Fruit fly (Drosophila melanogaster): ENCODE measurements around the gene CG7706.

CG7706 gene

DNA sequence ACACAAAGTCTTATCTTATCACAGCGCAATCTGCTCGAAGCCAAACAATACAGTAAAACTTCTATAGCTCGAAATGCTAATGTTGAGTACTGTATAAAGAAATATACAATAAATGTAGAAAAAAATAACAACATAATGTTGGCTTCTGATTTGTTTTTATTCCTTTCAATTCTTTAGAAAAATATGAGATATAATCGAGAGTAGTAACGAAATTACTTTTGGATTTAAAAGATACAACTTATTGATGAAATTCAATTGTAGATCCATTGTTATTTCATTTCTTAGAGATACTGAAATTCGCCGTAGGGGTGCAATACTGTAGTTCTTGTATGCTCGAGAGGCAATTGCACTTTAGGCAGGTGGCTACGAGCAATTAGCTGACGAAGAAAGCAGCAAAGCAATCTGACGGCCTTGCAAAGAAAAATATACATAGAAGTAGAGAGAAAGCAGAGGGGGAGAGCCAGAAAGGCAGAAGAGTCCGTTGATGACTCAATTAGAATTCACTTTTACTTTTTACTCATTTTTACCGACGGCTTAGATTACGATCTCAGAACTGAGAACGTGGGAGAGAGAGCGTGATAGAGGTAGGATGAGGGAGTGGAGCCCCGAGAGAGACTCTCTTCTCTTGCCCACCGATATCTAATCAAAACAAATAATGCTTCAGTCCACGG is 7.0 kb upstream of the CG7706 start (continued):
- peak; percentile 62 for TF ChIP-seq dmrt11E (tag; optimal IDR thresholded peaks at IDR 0.05)
- TF ChIP-seq CG7928 (GFP tag; optimal IDR thresholded peaks at IDR 0.05) = no peak
- no peak for TF ChIP-seq CG30020 (tag; optimal IDR thresholded peaks at IDR 0.05)
- TF ChIP-seq CG12219 (GFP tag; optimal IDR thresholded peaks at IDR 0.05) = no peak
- TF ChIP-seq slbo (GFP tag; IDR thresholded peaks at IDR 0.05) = no peak
- no peak for TF ChIP-seq NK7.1 (GFP tag; optimal IDR thresholded peaks at IDR 0.05)
- no peak for TF ChIP-seq p53 (GFP tag; optimal IDR thresholded peaks at IDR 0.05)
- TF ChIP-seq CG2678 (tag; optimal IDR thresholded peaks at IDR 0.05) = peak; percentile 91
- no peak for TF ChIP-seq Oaz (GFP tag; IDR thresholded peaks at IDR 0.05)
- no peak for TF ChIP-seq CG4617 (GFP tag; optimal IDR thresholded peaks at IDR 0.05; ENCODE audit: borderline replicate concordance)
- no peak for TF ChIP-seq CG8089 (GFP tag; optimal IDR thresholded peaks at IDR 0.05)
- TF ChIP-seq wek (GFP tag; optimal IDR thresholded peaks at IDR 0.05) = no peak
- TF ChIP-seq CG6683 (GFP tag; optimal IDR thresholded peaks at IDR 0.05) = no peak
- TF ChIP-seq Antp (GFP tag; optimal IDR thresholded peaks at IDR 0.05) = no peak
- no peak for TF ChIP-seq bowl (GFP tag; IDR thresholded peaks at IDR 0.05)
- TF ChIP-seq nmo (GFP tag; optimal IDR thresholded peaks at IDR 0.05) = peak; percentile 90
- no peak for TF ChIP-seq danr (GFP tag; IDR thresholded peaks at IDR 0.05)
- peak; percentile 82 for TF ChIP-seq GATAe (GFP tag; conservative IDR thresholded peaks at IDR 0.05)
- peak; percentile 88 for TF ChIP-seq Ets65A (GFP tag)
- TF ChIP-seq Blimp-1 (GFP tag; optimal IDR thresholded peaks at IDR 0.05) = peak; percentile 95
- TF ChIP-seq fd3F (GFP tag; optimal IDR thresholded peaks at IDR 0.05) = no peak
- no peak for TF ChIP-seq her (GFP tag; optimal IDR thresholded peaks at IDR 0.05)
- TF ChIP-seq sima (GFP tag; optimal IDR thresholded peaks at IDR 0.05) = no peak
- no peak for TF ChIP-seq CG1529 (GFP tag; optimal IDR thresholded peaks at IDR 0.05)
- TF ChIP-seq h (optimal IDR thresholded peaks at IDR 0.05) = no peak
- TF ChIP-seq jing (GFP tag; optimal IDR thresholded peaks at IDR 0.05) = no peak
- TF ChIP-seq sr (GFP tag; IDR thresholded peaks at IDR 0.05) = no peak
- no peak for TF ChIP-seq prd (optimal IDR thresholded peaks at IDR 0.05)
- TF ChIP-seq prd (GFP tag; IDR thresholded peaks at IDR 0.05) = peak; percentile 51
- no peak for TF ChIP-seq abd-A (tag; optimal IDR thresholded peaks at IDR 0.05)
- no peak for TF ChIP-seq zf30C (GFP tag; optimal IDR thresholded peaks at IDR 0.05)
- TF ChIP-seq CG8944 (GFP tag; optimal IDR thresholded peaks at IDR 0.05) = no peak
- TF ChIP-seq fd96Cb (tag; optimal IDR thresholded peaks at IDR 0.05) = peak; percentile 54
- no peak for TF ChIP-seq CG13894 (tag; optimal IDR thresholded peaks at IDR 0.05)
- no peak for TF ChIP-seq Dip3 (GFP tag; optimal IDR thresholded peaks at IDR 0.05)
- peak; percentile 63 for TF ChIP-seq Vsx1 (GFP tag; optimal IDR thresholded peaks at IDR 0.05)
- TF ChIP-seq CG14710 (tag; optimal IDR thresholded peaks at IDR 0.05) = peak; percentile 12
- TF ChIP-seq Awh (GFP tag; IDR thresholded peaks at IDR 0.05) = peak; percentile 27; the same call in 1 of the 2 replicates
- no peak for TF ChIP-seq CG6175 (GFP tag; IDR thresholded peaks at IDR 0.05)
- TF ChIP-seq CkIIα-i1 (GFP tag; IDR thresholded peaks at IDR 0.05) = no peak
- no peak for TF ChIP-seq Hey (tag; optimal IDR thresholded peaks at IDR 0.05)
- no peak for TF ChIP-seq pan (optimal IDR thresholded peaks at IDR 0.05)
- TF ChIP-seq pan (GFP tag; optimal IDR thresholded peaks at IDR 0.05 in 1 of 2, IDR thresholded peaks at IDR 0.05 in 1 of 2) = peak in 1 of 2 experiments; percentile 26
- TF ChIP-seq esg (GFP tag; conservative IDR thresholded peaks at IDR 0.05) = 0 out of 2 replicates have a peak, but pooled peaks have one; percentile 20
- TF ChIP-seq ems (GFP tag; optimal IDR thresholded peaks at IDR 0.05) = no peak
- peak; percentile 31; the same call in 1 of the 2 replicates for TF ChIP-seq ranshi (GFP tag; IDR thresholded peaks at IDR 0.05)
- TF ChIP-seq CG30403 (GFP tag; optimal IDR thresholded peaks at IDR 0.05) = peak; percentile 75
- no peak for TF ChIP-seq CG3065 (GFP tag; optimal IDR thresholded peaks at IDR 0.05)
- TF ChIP-seq sim (GFP tag; IDR thresholded peaks at IDR 0.05) = no peak
- TF ChIP-seq CG4404 (GFP tag; IDR thresholded peaks at IDR 0.05) = no peak; the same call in 1 of the 2 replicates
- TF ChIP-seq MESR4 (GFP tag; optimal IDR thresholded peaks at IDR 0.05) = no peak
- TF ChIP-seq Lim3 (GFP tag; IDR thresholded peaks at IDR 0.05) = no peak
